Fruit fly (Drosophila melanogaster) S2 (cell line): Measurements from ENCODE around the gene drm.

ENCODE experiments used
- CG8478 ChIP-seq: fragments of >200 bp; optimal IDR thresholded peaks from 2 replicates; lab custom pipeline; 2018
- CTCF ChIP-seq, 2 experiments: fragments of >200 bp; optimal IDR thresholded peaks; 2 replicates each; lab custom pipeline; 2018

DNA sequence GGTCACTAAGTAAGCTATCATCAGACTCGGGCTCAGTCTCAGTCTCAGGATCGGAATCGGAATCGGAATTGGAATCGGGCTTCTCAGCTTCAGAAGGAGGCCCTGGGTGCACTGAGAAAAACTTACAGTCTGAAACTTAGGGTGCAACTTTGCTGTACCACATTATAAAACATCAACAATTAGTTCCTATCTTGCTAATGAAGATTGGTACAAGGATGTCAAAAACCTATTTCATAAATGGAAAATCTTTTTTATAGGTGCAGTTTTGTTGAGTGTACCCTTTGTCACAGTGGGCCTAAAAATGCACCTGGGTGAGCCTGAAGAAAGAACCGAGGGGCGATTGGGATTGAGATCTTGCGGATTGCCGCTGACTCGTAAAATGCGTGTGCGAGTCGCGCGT is 13.7 kb downstream of the drm start:
- no peak for TF ChIP-seq CG8478 (lab: Kevin White, UChicago)
- TF ChIP-seq CTCF (optimal IDR thresholded peaks at IDR 0.05; lab: Kevin White, UChicago): no peak
